Fruit fly (Drosophila melanogaster) whole organism, larva: ENCODE results near the gene Tob.
A peak's percentile ranks its signal among the peaks of the same experiment; 100 is the strongest.

ENCODE experiments used
- noc ChIP-seq: fragments of 200-800 bp; sonication (Bioruptor generic); optimal IDR thresholded peaks from 3 replicates; lab custom pipeline; 2019; ENCODE audit warnings: missing biosample characterization, mild to moderate bottlenecking, missing genetic modification characterization, moderate library complexity

Gene Tob

DNA sequence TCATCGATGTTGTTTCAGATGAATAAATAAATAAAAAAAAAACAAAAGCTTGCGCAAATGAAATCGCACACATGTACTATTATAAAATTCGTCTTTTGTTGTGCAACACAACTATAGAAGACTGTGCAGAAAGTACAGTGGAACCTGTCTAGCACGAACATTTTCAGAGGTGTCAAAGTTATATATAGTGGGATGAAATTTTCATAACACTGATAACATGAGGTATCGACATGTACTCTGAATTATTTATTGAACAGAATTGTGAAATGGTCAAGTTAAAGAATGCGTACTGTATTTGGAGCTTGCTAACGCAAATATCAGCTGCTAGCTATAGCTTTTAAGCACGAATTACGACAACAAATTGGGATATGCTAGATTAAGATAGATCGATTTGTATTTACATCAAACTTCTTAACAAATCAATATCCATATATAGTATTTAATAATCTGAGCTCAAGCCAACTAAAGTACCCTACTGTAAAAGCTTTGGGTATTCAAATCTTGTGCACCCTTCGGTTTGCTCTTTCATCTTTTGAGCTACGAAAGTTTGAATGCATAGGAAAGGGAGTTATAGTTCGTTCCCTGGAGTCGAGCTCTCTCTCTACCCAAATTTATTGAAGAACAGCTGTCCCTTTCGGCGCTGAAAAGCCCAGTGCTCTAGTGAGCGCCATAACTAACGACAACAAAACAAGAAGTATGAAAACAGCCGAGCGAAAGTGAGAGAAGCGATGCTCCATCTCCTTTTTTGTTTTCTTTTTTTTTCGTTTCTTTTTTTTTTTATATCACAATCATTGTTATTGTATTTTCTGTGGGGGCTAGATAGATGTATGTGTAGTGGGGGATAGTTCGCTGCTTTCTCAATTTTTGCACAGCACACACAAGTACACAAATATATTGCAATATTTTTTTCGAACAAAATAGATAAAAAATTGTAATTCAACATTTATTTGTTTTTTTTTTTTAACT, 833 bp downstream of the Tob start:
- TF ChIP-seq noc (tag; lab: Kevin White, UChicago) = peak; percentile 96

DNA sequence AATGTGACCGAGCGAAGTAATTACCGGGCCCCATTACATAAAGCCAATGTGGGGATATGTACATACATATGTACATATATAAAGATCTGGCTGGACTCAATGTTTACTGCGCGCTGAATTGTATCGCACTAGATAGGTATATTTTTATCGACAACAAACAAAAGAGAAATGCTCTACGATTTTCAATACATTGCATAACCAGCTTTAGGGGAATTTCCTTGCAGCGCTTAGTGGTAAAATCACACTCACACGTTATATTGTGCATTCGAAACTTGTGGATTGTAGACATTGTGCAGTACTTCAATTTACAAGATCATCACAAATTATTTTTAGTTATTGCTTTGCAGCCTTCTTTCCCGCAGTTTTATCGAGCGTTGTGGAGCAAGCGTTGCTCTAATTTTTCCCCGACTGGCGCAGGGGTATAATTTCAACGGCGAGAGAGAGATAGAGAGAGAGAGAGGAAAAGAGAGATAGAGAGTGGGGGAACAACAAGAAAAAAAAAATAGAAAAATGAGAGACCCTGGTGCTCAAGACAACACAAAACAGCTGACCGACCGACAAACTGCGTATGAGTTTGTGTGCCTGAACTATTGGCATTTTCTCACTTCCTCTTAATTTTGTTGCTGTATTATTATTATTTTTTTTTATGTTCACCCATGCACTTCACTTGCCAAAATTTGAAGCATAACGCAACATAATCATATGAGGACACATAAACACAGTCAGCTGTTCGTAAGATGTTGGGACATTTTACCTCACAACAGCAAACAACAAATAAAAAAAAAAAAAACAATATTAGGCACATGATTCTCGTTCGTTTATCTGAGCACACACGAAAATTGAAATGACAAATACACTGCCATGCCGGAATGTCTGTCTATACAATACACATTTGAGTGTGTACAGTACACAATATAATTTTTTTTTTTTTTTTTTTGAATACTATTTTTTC, 2.0 kb downstream of the Tob start:
- TF ChIP-seq noc (tag; lab: Kevin White, UChicago) = no peak

DNA sequence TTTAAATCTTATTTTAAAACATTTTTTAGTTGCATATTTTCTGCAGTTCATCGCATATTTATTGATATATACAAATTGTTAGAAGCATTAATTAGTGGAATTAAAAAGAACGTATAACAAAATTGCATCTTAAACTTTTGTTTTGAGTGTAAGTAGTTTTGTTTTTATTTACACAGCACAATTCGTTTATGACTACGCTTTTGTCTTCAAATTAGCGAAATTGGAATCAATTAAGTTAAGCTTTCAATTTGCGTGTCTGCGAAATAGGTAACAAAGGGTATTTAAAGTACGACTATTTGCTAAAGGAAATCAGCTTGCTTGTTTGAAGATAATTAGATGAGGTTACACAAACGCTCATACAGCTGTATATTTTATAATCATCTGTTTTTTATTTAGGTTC, 3.0 kb downstream of the Tob start:
- TF ChIP-seq noc (tag; lab: Kevin White, UChicago) = no peak

DNA sequence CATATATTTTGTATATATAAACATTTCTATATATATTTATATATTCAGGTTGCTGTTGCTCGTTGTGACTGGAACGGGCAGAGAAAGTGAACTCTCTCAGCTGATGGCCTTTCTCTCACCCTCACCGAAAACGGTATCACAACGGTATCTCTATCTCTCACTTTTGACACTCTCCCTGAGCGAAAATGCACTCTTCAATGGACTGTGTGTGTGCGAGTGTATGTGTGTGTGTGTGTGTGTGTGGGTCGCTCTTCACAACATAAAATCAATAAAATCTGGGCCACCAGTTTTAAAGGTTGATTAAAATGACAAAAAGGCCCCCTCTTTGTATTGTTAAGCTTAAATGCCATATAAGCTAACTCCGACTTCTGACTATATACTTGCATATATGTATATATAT, 3.8 kb downstream of the Tob start:
- TF ChIP-seq noc (tag; lab: Kevin White, UChicago) = no peak

DNA sequence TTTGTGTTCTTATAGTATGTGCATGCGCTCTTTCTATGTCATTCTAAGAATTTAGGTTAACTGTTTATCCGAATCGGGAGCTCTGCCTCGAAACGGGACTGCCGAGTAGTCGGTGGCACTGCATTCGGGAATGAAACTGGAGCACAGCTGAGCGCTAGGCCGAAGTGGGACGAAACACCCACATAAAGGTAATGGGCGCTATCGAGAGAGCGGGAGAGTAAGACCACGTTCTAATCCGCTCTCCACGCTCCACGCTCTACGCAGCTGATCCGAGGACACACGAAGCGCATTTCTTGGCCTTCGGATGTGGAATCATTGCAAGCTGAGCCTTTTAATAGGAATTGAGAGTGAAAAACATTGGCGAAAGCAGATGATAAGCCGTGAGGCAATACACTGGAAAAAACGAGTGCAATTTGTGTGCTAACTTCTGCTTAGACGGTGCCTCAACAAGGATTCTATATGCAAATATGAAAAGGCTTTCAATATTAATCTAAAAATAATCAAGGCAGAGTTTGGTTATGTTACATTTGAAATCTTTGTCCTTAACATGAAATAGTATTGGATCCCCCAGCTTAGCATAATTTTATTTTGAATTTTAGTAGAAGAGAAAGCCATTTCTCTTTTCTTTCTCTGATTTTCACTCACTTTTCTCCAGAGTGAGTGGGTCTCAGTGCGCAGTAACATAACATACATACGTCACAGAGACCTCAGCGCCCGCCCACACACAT, 5.3 kb downstream of the Tob start:
- TF ChIP-seq noc (tag; lab: Kevin White, UChicago) = no peak

DNA sequence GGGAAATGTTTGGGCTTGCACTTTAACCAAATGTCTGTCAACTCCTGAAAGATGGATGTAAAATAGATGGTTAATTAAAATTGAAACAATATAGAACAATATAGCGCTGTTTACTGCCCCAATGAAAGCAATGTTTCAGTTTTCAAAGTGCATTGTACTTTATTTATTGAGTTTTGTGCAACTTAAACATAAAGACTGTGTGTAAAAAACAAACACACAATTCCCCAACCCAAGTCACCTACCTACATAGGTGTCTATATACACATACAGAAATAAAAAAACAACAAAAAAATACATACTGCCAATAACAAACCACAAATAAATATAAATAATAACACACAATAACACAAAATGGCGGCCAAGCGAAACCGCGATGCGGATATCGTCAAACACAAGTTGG, 8.4 kb downstream of the Tob start, which contains the start of gene CG8958:
TSS of gene CG8958 (plus strand) at position 301 of the 400 bp plus-strand sequence.
- TF ChIP-seq noc (tag; lab: Kevin White, UChicago) = no peak

DNA sequence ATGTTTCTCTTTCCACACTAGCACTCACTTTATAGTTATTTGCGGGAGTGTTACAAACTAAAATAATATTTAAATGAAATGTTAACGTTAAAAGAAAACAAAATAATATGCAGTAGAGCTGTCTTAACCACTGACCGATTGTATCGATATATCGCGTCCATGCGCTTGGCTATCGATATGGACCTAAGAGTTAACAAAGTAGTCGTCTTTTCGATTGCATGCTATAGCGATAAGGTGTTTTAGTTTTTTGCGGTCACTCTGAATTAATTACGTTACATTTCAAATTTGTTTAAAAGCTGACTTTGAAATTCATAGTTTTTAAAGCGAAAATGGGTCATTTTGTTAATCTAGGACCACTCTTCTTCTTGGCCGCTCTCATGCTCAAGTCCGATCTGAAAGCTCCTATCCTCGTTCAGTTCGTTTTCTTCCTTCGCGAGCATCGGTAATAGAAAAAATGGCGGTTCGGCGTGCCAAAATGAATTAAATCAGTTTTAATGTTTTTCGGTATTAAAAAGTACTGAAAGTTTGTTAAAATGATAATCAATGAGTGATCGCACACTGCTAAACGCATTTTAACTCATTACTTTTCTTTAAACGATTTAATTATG, 17.8 kb downstream of the Tob start, which contains the start of gene Nipsnap:
TSS of gene Nipsnap (minus strand) at position 194 of the 608 bp plus-strand sequence.
- no peak for TF ChIP-seq noc (tag; lab: Kevin White, UChicago)

DNA sequence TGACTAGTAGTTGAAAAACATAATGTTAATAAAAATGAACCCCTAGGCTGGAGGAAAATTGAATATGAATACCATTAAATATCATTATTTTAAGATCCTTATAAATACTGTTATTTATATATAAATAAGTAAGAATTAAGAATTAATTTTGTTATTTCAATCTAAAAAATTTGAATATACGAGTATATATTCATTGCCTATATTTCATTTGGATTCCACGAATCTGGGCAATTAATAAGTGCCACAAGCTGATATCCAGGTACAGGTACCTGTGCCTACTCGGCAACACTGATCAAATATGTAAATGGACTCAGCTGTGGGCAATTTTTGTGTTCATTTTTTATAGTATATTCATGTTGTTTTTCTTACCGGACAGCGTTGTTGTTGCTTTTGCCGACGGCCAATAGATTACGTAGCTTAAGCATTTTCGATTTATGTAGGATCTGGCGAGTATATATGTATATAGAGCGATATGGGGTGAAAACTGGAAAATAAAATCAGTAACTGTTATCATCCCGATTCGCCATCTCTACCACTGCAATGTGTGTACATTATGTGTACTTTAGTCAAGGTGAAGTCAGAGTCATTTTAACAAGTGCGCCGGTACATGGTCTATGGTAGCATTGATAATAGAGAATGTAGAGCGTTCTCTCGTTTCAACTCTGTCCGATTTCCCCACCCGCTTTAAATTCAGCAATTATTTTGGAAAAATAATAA, 18.5 kb downstream of the Tob start:
- TF ChIP-seq noc (tag; lab: Kevin White, UChicago) = no peak

DNA sequence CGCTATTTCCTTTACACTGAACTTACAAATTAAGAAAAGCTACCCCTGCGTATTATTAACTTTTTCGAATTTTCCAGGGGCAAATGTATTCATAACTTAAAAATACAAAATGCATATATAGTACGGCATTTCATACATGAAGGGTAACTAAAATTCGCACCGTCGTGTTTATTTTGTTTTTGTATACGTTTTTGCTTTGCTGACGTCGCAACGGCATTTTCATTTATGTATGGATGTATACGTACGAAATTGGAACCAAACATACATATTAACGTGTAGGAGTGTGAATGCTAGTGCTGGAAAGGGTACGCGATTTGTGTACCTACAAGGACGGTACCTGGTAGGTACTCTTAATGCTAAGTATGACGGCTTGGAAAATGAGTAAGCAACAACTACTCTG, 19.1 kb downstream of the Tob start:
- TF ChIP-seq noc (tag; lab: Kevin White, UChicago) = no peak

DNA sequence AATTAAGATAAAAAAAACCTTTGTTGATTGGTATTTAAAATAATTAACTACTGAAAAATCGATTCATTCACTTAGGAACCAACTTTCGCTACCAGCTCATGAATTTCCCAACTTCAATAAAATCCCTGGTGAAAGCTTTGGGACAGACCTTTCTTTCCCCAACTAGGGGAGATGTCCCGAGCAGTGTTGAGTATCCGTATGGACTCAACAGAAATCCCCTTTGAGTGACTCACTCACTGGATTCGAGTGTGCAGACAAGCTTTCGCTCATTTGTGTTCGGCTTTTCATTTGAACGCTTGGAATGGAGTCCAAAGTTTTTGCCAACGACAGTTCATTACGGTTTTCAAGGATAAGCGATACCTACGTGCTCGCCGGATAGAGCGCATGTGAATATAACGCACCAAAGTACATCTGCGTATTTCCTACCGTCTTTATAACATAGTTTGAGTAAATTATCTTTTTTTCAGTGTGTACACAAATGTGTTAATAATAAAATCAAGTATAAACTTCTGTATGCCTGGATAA, 27.8 kb downstream of the Tob start, which contains the start of gene dpr18:
TSS of gene dpr18 (plus strand) at position 325 of the 525 bp plus-strand sequence.
- TF ChIP-seq noc (tag; lab: Kevin White, UChicago) = no peak

DNA sequence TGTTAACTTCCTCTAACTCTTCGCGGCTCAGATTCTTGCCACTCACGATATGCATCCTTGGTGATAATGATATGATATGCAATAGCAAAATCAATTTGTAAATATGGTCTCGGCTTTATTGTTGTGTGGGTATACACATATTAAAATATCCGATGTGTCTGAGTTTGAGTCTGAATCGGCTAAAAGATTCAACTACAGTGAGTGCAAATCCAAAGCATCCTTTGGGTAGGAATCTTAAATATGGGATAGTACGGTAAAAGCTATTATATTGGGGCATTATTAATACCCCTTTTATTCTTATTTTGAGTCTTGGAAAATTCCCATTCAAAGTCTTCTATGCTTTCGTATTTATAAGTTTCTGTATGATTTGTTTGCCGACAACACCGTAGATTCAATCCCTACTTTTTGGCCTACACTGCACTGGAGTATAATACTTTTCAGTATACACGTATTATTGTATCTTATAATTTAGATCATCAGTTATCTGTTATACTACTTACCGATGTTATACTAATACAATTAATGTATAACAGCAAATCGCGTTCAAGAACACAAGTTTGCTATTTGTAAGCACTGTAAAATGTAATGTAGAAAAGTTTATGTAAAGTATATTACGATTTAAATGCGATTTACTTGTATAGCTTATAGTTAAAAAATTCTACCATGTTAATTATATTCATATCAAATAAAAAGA, 28.4 kb downstream of the Tob start, which contains the start of gene CG12395:
TSS of gene CG12395 (minus strand) at position 179 of the 694 bp plus-strand sequence.
- TF ChIP-seq noc (tag; lab: Kevin White, UChicago) = no peak
